Worm (Caenorhabditis elegans) whole organism, L1 larva: ENCODE measurements around the gene his-1.
A peak's percentile ranks its signal among the peaks of the same experiment; 100 is the strongest.

Experiments
- C04F5.9 ChIP-seq: sonication (generic microtip); optimal IDR thresholded peaks from 2 replicates; lab custom pipeline; 2016; ENCODE audit warnings: missing genetic modification characterization, missing compliant biosample characterization
- C16A3.4 ChIP-seq: fragments of 150-350 bp; optimal IDR thresholded peaks from 2 replicates; lab custom pipeline; 2014; ENCODE audit warnings: missing biosample characterization, missing genetic modification characterization
- F16B12.6 ChIP-seq: fragments of 150-350 bp; optimal IDR thresholded peaks from 2 replicates; lab custom pipeline; 2014; ENCODE audit warnings: missing biosample characterization, missing genetic modification characterization
- Y116A8C.19 ChIP-seq: sonication (generic microtip); optimal IDR thresholded peaks from 2 replicates; lab custom pipeline; 2016; ENCODE audit warnings: missing compliant biosample characterization, missing genetic modification characterization, borderline replicate concordance
- blmp-1 ChIP-seq: fragments of 150-350 bp; optimal IDR thresholded peaks from 2 replicates; lab custom pipeline; 2014; ENCODE audit warnings: missing biosample characterization, missing genetic modification characterization
- ceh-63 ChIP-seq: fragments of 200-800 bp; sonication (Bioruptor generic); optimal IDR thresholded peaks from 2 replicates; lab custom pipeline; 2018; ENCODE audit warnings: mild to moderate bottlenecking, missing genetic modification characterization, missing compliant biosample characterization
- ceh-82 ChIP-seq, 3 experiments: fragments of 150-350 bp in 1 of 3; sonication (generic microtip) in 2 of 3; optimal IDR thresholded peaks; 2 replicates each; lab custom pipeline; 2014 to 2017; ENCODE audit warnings: missing biosample characterization in 3 of 3, missing genetic modification characterization in 3 of 3
- ceh-90 ChIP-seq: sonication (generic microtip); optimal IDR thresholded peaks from 2 replicates; lab custom pipeline; 2016; ENCODE audit warnings: missing genetic modification characterization, missing compliant biosample characterization
- dpl-1 ChIP-seq, 3 experiments: fragments of 150-350 bp in 2 of 3; sonication (generic microtip) in 1 of 3; optimal IDR thresholded peaks; 2 replicates each; lab custom pipeline; 2014 to 2017; ENCODE audit warnings: missing biosample characterization in 3 of 3, missing genetic modification characterization in 3 of 3, missing genetic modification reagents in 3 of 3
- dsc-1 ChIP-seq: sonication (generic microtip); optimal IDR thresholded peaks from 2 replicates; lab custom pipeline; 2016; ENCODE audit warnings: mild to moderate bottlenecking, missing genetic modification characterization, missing compliant biosample characterization
- efl-1 ChIP-seq, 4 experiments: fragments of 150-350 bp; optimal IDR thresholded peaks in 3 of 4; peaks in 1 of 4; 1 replicate in 1 of 4; 2 replicates in 3 of 4; lab custom pipeline; 2014; ENCODE audit warnings: missing biosample characterization in 2 of 4, missing genetic modification characterization in 2 of 4, missing genetic modification reagents in 2 of 4
- elt-2 ChIP-seq: sonication (generic microtip); optimal IDR thresholded peaks from 2 replicates; lab custom pipeline; 2016; ENCODE audit warnings: missing genetic modification characterization, mild to moderate bottlenecking, inconsistent platforms, missing compliant biosample characterization, missing genetic modification reagents
- ets-5 ChIP-seq: fragments of 200-800 bp; sonication (Bioruptor generic); IDR thresholded peaks from 2 replicates; pipeline ENCODE4 v1.3.6; 2022; ENCODE audit warnings: missing genetic modification characterization, missing compliant biosample characterization
- fkh-4 ChIP-seq: sonication (generic microtip); optimal IDR thresholded peaks from 2 replicates; lab custom pipeline; 2016; ENCODE audit warnings: missing compliant biosample characterization, missing genetic modification characterization, borderline replicate concordance
- grh-1 ChIP-seq: fragments of 200-800 bp; sonication (Bioruptor generic); IDR thresholded peaks from 2 replicates; pipeline ENCODE4 v1.3.6; 2022; ENCODE audit warnings: missing genetic modification reagents, missing genetic modification characterization, missing compliant biosample characterization
- hpl-2 ChIP-seq: fragments of 150-350 bp; optimal IDR thresholded peaks from 2 replicates; lab custom pipeline; 2014; ENCODE audit warnings: missing biosample characterization, missing genetic modification reagents, missing genetic modification characterization
- irx-1 ChIP-seq: sonication (generic microtip); optimal IDR thresholded peaks from 2 replicates; lab custom pipeline; 2016; ENCODE audit warnings: missing genetic modification characterization, missing compliant biosample characterization
- isw-1 ChIP-seq: fragments of 200-800 bp; sonication (Bioruptor generic); IDR thresholded peaks from 2 replicates; pipeline ENCODE4 v1.3.6; 2022; ENCODE audit warnings: missing genetic modification characterization, missing compliant biosample characterization
- lin-13 ChIP-seq: fragments of 150-350 bp; optimal IDR thresholded peaks from 2 replicates; lab custom pipeline; 2014; ENCODE audit warnings: missing biosample characterization, missing genetic modification reagents, missing genetic modification characterization
- lin-35 ChIP-seq, 2 experiments: fragments of 150-350 bp; optimal IDR thresholded peaks; 2 replicates each; lab custom pipeline; 2014; ENCODE audit warnings: missing biosample characterization in 2 of 2, missing genetic modification characterization in 2 of 2, missing genetic modification reagents in 2 of 2
- lir-3 ChIP-seq: sonication (generic microtip); optimal IDR thresholded peaks from 2 replicates; lab custom pipeline; 2016; ENCODE audit warnings: mild to moderate bottlenecking, missing genetic modification characterization, moderate library complexity, missing compliant biosample characterization; ENCODE audit not compliant: poor library complexity
- lsy-2 ChIP-seq, 2 experiments: fragments of 150-350 bp; optimal IDR thresholded peaks; 2 replicates each; lab custom pipeline; 2014; ENCODE audit warnings: missing biosample characterization in 2 of 2, missing genetic modification characterization in 2 of 2
- mab-9 ChIP-seq: fragments of 200-800 bp; sonication (Bioruptor generic); IDR thresholded peaks from 2 replicates; pipeline ENCODE4 v1.3.6; 2022; ENCODE audit warnings: missing genetic modification reagents, missing genetic modification characterization, missing compliant biosample characterization
- mdl-1 ChIP-seq, 2 experiments: fragments of 150-350 bp; optimal IDR thresholded peaks; 2 replicates each; lab custom pipeline; 2014 to 2017; ENCODE audit warnings: missing biosample characterization in 2 of 2, missing genetic modification characterization in 2 of 2, inconsistent platforms in 1 of 2
- mep-1 ChIP-seq: fragments of 150-350 bp; optimal IDR thresholded peaks from 2 replicates; lab custom pipeline; 2014; ENCODE audit warnings: missing biosample characterization, missing genetic modification characterization
- nhr-19 ChIP-seq: fragments of 200-800 bp; sonication (Bioruptor generic); conservative IDR thresholded peaks from 2 replicates; pipeline ENCODE4 v1.3.6; 2022; ENCODE audit warnings: missing genetic modification characterization, missing compliant biosample characterization
- nhr-20 ChIP-seq: sonication (generic microtip); optimal IDR thresholded peaks from 2 replicates; lab custom pipeline; 2016; ENCODE audit warnings: mild to moderate bottlenecking, missing genetic modification characterization, missing compliant biosample characterization
- nhr-237 ChIP-seq: fragments of 150-350 bp; optimal IDR thresholded peaks from 2 replicates; lab custom pipeline; 2014; ENCODE audit warnings: missing biosample characterization, missing genetic modification characterization
- nhr-47 ChIP-seq: sonication (generic microtip); optimal IDR thresholded peaks from 2 replicates; lab custom pipeline; 2016; ENCODE audit warnings: mild to moderate bottlenecking, missing genetic modification characterization, moderate library complexity, missing compliant biosample characterization
- nhr-71 ChIP-seq: sonication (generic microtip); optimal IDR thresholded peaks from 2 replicates; lab custom pipeline; 2016; ENCODE audit warnings: mild to moderate bottlenecking, missing genetic modification characterization, moderate library complexity, missing compliant biosample characterization
- nhr-85 ChIP-seq: sonication (generic microtip); peaks from one replicate; lab custom pipeline; 2016; ENCODE audit warnings: missing genetic modification characterization, inconsistent platforms, missing compliant biosample characterization
- nhr-90 ChIP-seq: sonication (generic microtip); optimal IDR thresholded peaks from 2 replicates; lab custom pipeline; 2016; ENCODE audit warnings: mild to moderate bottlenecking, missing genetic modification characterization, missing compliant biosample characterization; ENCODE audit not compliant: poor library complexity
- pax-3 ChIP-seq: fragments of 200-800 bp; sonication (Bioruptor generic); optimal IDR thresholded peaks from 2 replicates; lab custom pipeline; 2018; ENCODE audit warnings: mild to moderate bottlenecking, missing genetic modification characterization, moderate library complexity, missing compliant biosample characterization
- rnt-1 ChIP-seq: sonication (generic microtip); optimal IDR thresholded peaks from 2 replicates; lab custom pipeline; 2016; ENCODE audit warnings: mild to moderate bottlenecking, missing genetic modification characterization, moderate library complexity, missing compliant biosample characterization
- skn-1 ChIP-seq: fragments of 150-350 bp; optimal IDR thresholded peaks from 2 replicates; lab custom pipeline; 2014; ENCODE audit warnings: missing biosample characterization, missing genetic modification characterization
- snpc-4 ChIP-seq: fragments of 150-350 bp; optimal IDR thresholded peaks from 2 replicates; lab custom pipeline; 2014; ENCODE audit warnings: missing biosample characterization, missing genetic modification characterization
- sox-4 ChIP-seq: sonication (generic microtip); optimal IDR thresholded peaks from 2 replicates; lab custom pipeline; 2016; ENCODE audit warnings: missing genetic modification characterization, missing compliant biosample characterization
- swsn-7 ChIP-seq: sonication (generic microtip); optimal IDR thresholded peaks from 2 replicates; lab custom pipeline; 2016; ENCODE audit warnings: missing genetic modification characterization, missing compliant biosample characterization
- unc-62 ChIP-seq: fragments of 150-350 bp; optimal IDR thresholded peaks from 2 replicates; lab custom pipeline; 2014; ENCODE audit warnings: missing biosample characterization, missing genetic modification reagents, missing genetic modification characterization
- unc-98 ChIP-seq: fragments of 200-800 bp; sonication (Bioruptor generic); IDR thresholded peaks from 2 replicates; pipeline ENCODE4 v1.3.6; 2022; ENCODE audit warnings: missing genetic modification characterization, missing compliant biosample characterization
- xbp-1 ChIP-seq: sonication (generic microtip); optimal IDR thresholded peaks from 2 replicates; lab custom pipeline; 2016; ENCODE audit warnings: missing genetic modification characterization, missing compliant biosample characterization
- ztf-11 ChIP-seq, 2 experiments: sonication (generic microtip); optimal IDR thresholded peaks; 2 replicates each; lab custom pipeline; 2016 to 2017; ENCODE audit warnings: missing genetic modification characterization in 2 of 2, missing biosample characterization in 1 of 2, missing compliant biosample characterization in 1 of 2
- ztf-4 ChIP-seq: fragments of 150-350 bp; optimal IDR thresholded peaks from 2 replicates; lab custom pipeline; 2014; ENCODE audit warnings: missing biosample characterization, missing genetic modification characterization

Gene his-1

ce11 chrV:16022600-16022999 lies 19.7 kb upstream of the his-1 start:
- TF ChIP-seq unc-98 (GFP tag; lab: Robert Waterston, UW) (peak; percentile 66), C16A3.4 (tag; lab: Kevin White, UChicago) (peak; percentile 1), fkh-4 (tag; lab: Kevin White, UChicago) (peak; percentile 60), ztf-4 (tag; lab: Kevin White, UChicago) (no peak), xbp-1 (peak; percentile 55), lsy-2 (tag; optimal IDR thresholded peaks at IDR 0.05; lab: Kevin White, UChicago) (no peak), C04F5.9 (tag; lab: Kevin White, UChicago) (no peak), hpl-2 (no peak), efl-1 (optimal IDR thresholded peaks at IDR 0.05; lab: Kevin White, UChicago) (peak; percentile 92 to 95), efl-1 (GFP tag; optimal IDR thresholded peaks at IDR 0.05 in 1 of 2; lab: Kevin White, UChicago) (peak; percentile 92 to 99), elt-2 (tag; lab: Kevin White, UChicago) (peak; percentile 16), dpl-1 (GFP tag; optimal IDR thresholded peaks at IDR 0.05; lab: Kevin White, UChicago) (peak; percentile 82 to 91 (median 88)), lir-3 (tag; lab: Kevin White, UChicago) (peak; percentile 84), snpc-4 (tag; lab: Kevin White, UChicago) (peak; percentile 68), nhr-90 (tag; lab: Kevin White, UChicago) (peak; percentile 75), lin-35 (GFP tag; optimal IDR thresholded peaks at IDR 0.05; lab: Kevin White, UChicago) (peak; percentile 91 to 95), nhr-47 (tag; lab: Kevin White, UChicago) (peak; percentile 73), grh-1 (GFP tag; lab: Robert Waterston, UW) (no peak), Y116A8C.19 (tag; lab: Kevin White, UChicago) (peak; percentile 30), sox-4 (tag; lab: Kevin White, UChicago) (peak; percentile 51), dsc-1 (peak; percentile 52), ceh-82 (tag; optimal IDR thresholded peaks at IDR 0.05; lab: Kevin White, UChicago) (peak; percentile 15 to 52 (median 36)), mab-9 (GFP tag; lab: Robert Waterston, UW) (no peak), nhr-237 (tag; lab: Kevin White, UChicago) (no peak), skn-1 (tag; lab: Kevin White, UChicago) (peak; percentile 25), rnt-1 (tag; lab: Kevin White, UChicago) (peak; percentile 96), ceh-63 (GFP tag; lab: Kevin White, UChicago) (no peak), ceh-90 (tag; lab: Kevin White, UChicago) (peak; percentile 87), lin-13 (GFP tag; lab: Kevin White, UChicago) (no peak), nhr-71 (tag; lab: Kevin White, UChicago) (peak; percentile 73), F16B12.6 (no peak), nhr-20 (tag; lab: Kevin White, UChicago) (peak; percentile 56), nhr-85 (tag; lab: Kevin White, UChicago) (peak; percentile 76), pax-3 (peak; percentile 40), irx-1 (peak; percentile 72), isw-1 (peak; percentile 49), ztf-11 (tag; optimal IDR thresholded peaks at IDR 0.05; lab: Kevin White, UChicago) (peak in 1 of 2 experiments; percentile 82), ets-5 (no peak), mdl-1 (tag; optimal IDR thresholded peaks at IDR 0.05; lab: Kevin White, UChicago) (no peak), nhr-19 (GFP tag; lab: Robert Waterston, UW) (no peak; the same call in 1 of the 2 replicates), swsn-7 (tag; lab: Kevin White, UChicago) (peak; percentile 52), unc-62 (GFP tag; lab: Kevin White, UChicago) (no peak)

- TF ChIP-seq mep-1 (tag; lab: Kevin White, UChicago) (no peak), mab-9 (GFP tag; lab: Robert Waterston, UW) (no peak), ceh-90 (tag; lab: Kevin White, UChicago) (no peak), blmp-1 (no peak)
Observed at ce11 chrV:16023051-16023450, 19.3 kb upstream of the his-1 start, which contains the start of gene cwc-15. Gene cwc-15 (plus strand): TSS chrV:16023351.
